Fruit fly (Drosophila melanogaster): ENCODE results near the gene CG8209.

DNA sequence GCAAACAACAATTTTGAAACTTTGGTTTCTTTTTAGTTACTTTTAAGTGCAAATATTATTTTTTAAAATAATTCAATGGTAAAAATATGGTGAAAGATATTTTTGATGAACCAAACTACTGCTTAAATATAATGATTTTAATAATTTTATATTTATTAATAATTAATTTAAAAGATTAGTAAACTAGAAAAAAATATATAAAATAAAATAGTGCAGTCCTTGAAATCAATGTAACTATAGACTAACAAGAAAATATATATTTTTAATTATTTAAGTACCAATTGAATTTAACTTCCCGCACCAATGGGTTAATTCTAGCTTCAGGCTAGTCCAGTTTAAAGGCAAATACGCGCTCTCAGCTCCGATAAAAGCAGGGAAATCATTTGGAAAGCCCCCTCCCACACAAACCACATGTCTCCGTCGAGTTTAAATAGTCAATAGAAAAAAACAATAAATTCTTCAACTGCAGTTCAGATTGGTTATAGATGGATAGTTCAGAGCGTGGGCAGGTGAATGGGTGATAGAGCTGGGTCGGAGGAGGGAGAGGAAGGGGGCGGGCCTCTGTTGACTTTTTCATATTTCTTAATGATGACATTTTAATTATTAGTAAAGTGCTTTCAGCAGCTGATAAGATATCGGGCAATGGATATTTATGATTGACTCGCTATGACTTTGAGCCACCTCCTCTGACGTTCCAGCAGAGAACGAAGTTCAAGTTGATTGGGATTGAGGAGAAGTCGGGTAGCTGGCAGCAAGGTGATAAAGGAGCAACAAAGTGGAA lies 14.0 kb upstream of the CG8209 start:
- TF ChIP-seq CG9609 (GFP tag; optimal IDR thresholded peaks at IDR 0.05) (no peak), CG3995 (GFP tag; optimal IDR thresholded peaks at IDR 0.05) (no peak), CG17829 (tag; optimal IDR thresholded peaks at IDR 0.05) (peak; percentile 57), Jarid2 (GFP tag; optimal IDR thresholded peaks at IDR 0.05) (no peak), Oli (tag; optimal IDR thresholded peaks at IDR 0.05) (no peak), tna (GFP tag; IDR thresholded peaks at IDR 0.05; ENCODE audit: partially characterized antibody) (no peak), Hmr (GFP tag; optimal IDR thresholded peaks at IDR 0.05) (no peak), CG12744 (GFP tag; optimal IDR thresholded peaks at IDR 0.05) (no peak), Nf-YC (tag; optimal IDR thresholded peaks at IDR 0.05) (no peak), ttk (GFP tag; IDR thresholded peaks at IDR 0.05) (no peak), CG8388 (GFP tag; optimal IDR thresholded peaks at IDR 0.05) (peak; percentile 38), Atf3 (GFP tag; optimal IDR thresholded peaks at IDR 0.05) (no peak), HLH54F (GFP tag; optimal IDR thresholded peaks at IDR 0.05) (no peak)
